Fruit fly (Drosophila melanogaster): Measurements from ENCODE around the gene CG9215.

dm6 chrX:15610957-15611356 is 28.3 kb upstream of the CG9215 start:
- no peak for TF ChIP-seq Blimp-1 (GFP tag; optimal IDR thresholded peaks at IDR 0.05)
- no peak for TF ChIP-seq CG6854 (GFP tag; optimal IDR thresholded peaks at IDR 0.05)
- no peak for TF ChIP-seq CG6163 (GFP tag; IDR thresholded peaks at IDR 0.05)
- no peak for TF ChIP-seq dac (GFP tag; optimal IDR thresholded peaks at IDR 0.05)
- TF ChIP-seq CG31627 (GFP tag; optimal IDR thresholded peaks at IDR 0.05) = peak; percentile 30
- TF ChIP-seq net (GFP tag; optimal IDR thresholded peaks at IDR 0.05) = no peak
- TF ChIP-seq CG1621 (tag; optimal IDR thresholded peaks at IDR 0.05) = no peak
- peak; percentile 40; the same call in 1 of the 2 replicates for TF ChIP-seq CG15336 (GFP tag; IDR thresholded peaks at IDR 0.05)
- no peak for TF ChIP-seq dsx (GFP tag; optimal IDR thresholded peaks at IDR 0.05; ENCODE audit: poor library complexity, severe bottlenecking)
- no peak for TF ChIP-seq CG11902 (GFP tag; optimal IDR thresholded peaks at IDR 0.05)
- TF ChIP-seq pdm3 (GFP tag; optimal IDR thresholded peaks at IDR 0.05) = peak; percentile 46
- TF ChIP-seq eg (GFP tag; IDR thresholded peaks at IDR 0.05) = peak; percentile 36; the same call in 1 of the 3 replicates

All from whole organism, prepupa.